Worm (Caenorhabditis elegans): Measurements from ENCODE around the gene F40C5.2.

DNA sequence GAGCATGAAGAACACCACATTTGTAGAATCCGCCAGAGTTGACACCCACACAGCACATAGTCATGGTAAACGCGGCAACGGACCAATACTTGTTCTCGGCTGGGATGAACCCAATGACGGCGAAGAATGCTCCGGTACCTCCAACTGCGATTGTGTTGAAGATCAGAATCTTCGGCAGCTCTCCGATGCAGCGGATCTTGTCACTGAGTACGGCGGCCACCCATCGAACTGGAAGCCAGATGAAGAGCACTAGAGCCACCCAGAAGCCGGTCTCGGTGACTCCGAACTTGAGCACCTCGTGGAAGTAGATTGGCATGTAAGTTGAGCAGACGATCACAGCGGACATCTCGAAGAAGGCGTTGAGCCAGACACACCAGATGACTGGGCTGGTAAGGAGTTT is 42.2 kb downstream of the F40C5.2 start:
- TF ChIP-seq mab-5 (tag; optimal IDR thresholded peaks at IDR 0.05) (no peak), lin-13 (tag; optimal IDR thresholded peaks at IDR 0.05) (no peak), unc-39 (tag; optimal IDR thresholded peaks at IDR 0.05) (no peak), ceh-83 (GFP tag; optimal IDR thresholded peaks at IDR 0.05) (no peak), drap-1 (GFP tag; optimal IDR thresholded peaks at IDR 0.05) (no peak), unc-120 (tag; optimal IDR thresholded peaks at IDR 0.05; ENCODE audit: poor library complexity, severe bottlenecking) (no peak), nhr-12 (tag; optimal IDR thresholded peaks at IDR 0.05) (no peak), zip-8 (tag; optimal IDR thresholded peaks at IDR 0.05) (no peak)

Data from whole organism, mixed stage, embryonic.